Worm (Caenorhabditis elegans) whole organism, L2 larva: ENCODE measurements around the gene dmd-4.
A peak's percentile ranks its signal among the peaks of the same experiment; 100 is the strongest.

ENCODE experiments used
- C34F6.9 ChIP-seq: fragments of 150-350 bp; optimal IDR thresholded peaks from 2 replicates; lab custom pipeline; 2014; ENCODE audit warnings: missing biosample characterization, missing genetic modification characterization
- aly-2 ChIP-seq: fragments of 150-350 bp; optimal IDR thresholded peaks from 2 replicates; lab custom pipeline; 2014; ENCODE audit warnings: missing biosample characterization, missing genetic modification characterization
- blmp-1 ChIP-seq: sonication (generic microtip); optimal IDR thresholded peaks from 2 replicates; lab custom pipeline; 2017; ENCODE audit warnings: missing genetic modification characterization, mild to moderate bottlenecking, missing compliant biosample characterization, antibody characterized with exemption, moderate library complexity; ENCODE audit not compliant: insufficient read depth
- ceh-16 ChIP-seq: fragments of 150-350 bp; optimal IDR thresholded peaks from 2 replicates; lab custom pipeline; 2014; ENCODE audit warnings: missing biosample characterization, missing genetic modification characterization
- crh-2 ChIP-seq: sonication (generic microtip); optimal IDR thresholded peaks from 2 replicates; lab custom pipeline; 2017; ENCODE audit warnings: missing biosample characterization, missing genetic modification characterization
- dmd-4 ChIP-seq: sonication (generic microtip); optimal IDR thresholded peaks from 2 replicates; lab custom pipeline; 2017; ENCODE audit warnings: missing biosample characterization, missing genetic modification characterization
- elt-1 ChIP-seq: fragments of 150-350 bp; optimal IDR thresholded peaks from 2 replicates; lab custom pipeline; 2014; ENCODE audit warnings: missing biosample characterization, missing genetic modification characterization
- elt-3 ChIP-seq: sonication (generic microtip); optimal IDR thresholded peaks from 2 replicates; lab custom pipeline; 2017; ENCODE audit warnings: missing biosample characterization, missing genetic modification characterization
- fos-1 ChIP-seq: fragments of 150-350 bp; optimal IDR thresholded peaks from 2 replicates; lab custom pipeline; 2014; ENCODE audit warnings: missing biosample characterization, missing genetic modification characterization
- gmeb-1 ChIP-seq: fragments of 150-350 bp; optimal IDR thresholded peaks from 2 replicates; lab custom pipeline; 2014; ENCODE audit warnings: missing biosample characterization, missing genetic modification characterization
- lin-11 ChIP-seq: fragments of 150-350 bp; sonication (generic microtip); optimal IDR thresholded peaks from 2 replicates; lab custom pipeline; 2014; ENCODE audit warnings: missing biosample characterization, missing genetic modification characterization, inconsistent platforms, mixed read lengths
- lin-39 ChIP-seq: fragments of 150-350 bp; optimal IDR thresholded peaks from 2 replicates; lab custom pipeline; 2014; ENCODE audit warnings: missing biosample characterization, missing genetic modification reagents, missing genetic modification characterization
- lsy-2 ChIP-seq, 2 experiments: fragments of 150-350 bp in 1 of 2; sonication (generic microtip) in 1 of 2; optimal IDR thresholded peaks; 2 replicates each; lab custom pipeline; 2014 to 2017; ENCODE audit warnings: missing biosample characterization in 2 of 2, missing genetic modification characterization in 2 of 2
- mab-5 ChIP-seq: fragments of 150-350 bp; optimal IDR thresholded peaks from 2 replicates; lab custom pipeline; 2014; ENCODE audit warnings: missing biosample characterization, missing genetic modification characterization
- mbf-1 ChIP-seq: sonication (generic microtip); optimal IDR thresholded peaks from 2 replicates; lab custom pipeline; 2017; ENCODE audit warnings: missing biosample characterization, missing genetic modification characterization
- mdl-1 ChIP-seq, 2 experiments: fragments of 150-350 bp in 1 of 2; sonication (generic microtip) in 1 of 2; optimal IDR thresholded peaks; 2 replicates each; lab custom pipeline; 2017; ENCODE audit warnings: missing biosample characterization in 2 of 2, missing genetic modification characterization in 2 of 2
- nhr-10 ChIP-seq: sonication (generic microtip); optimal IDR thresholded peaks from 2 replicates; lab custom pipeline; 2017; ENCODE audit warnings: missing biosample characterization, missing genetic modification characterization
- nhr-11 ChIP-seq: fragments of 150-350 bp; optimal IDR thresholded peaks from 2 replicates; lab custom pipeline; 2014; ENCODE audit warnings: missing biosample characterization, missing genetic modification characterization
- nhr-12 ChIP-seq: fragments of 150-350 bp; optimal IDR thresholded peaks from 2 replicates; lab custom pipeline; 2014; ENCODE audit warnings: missing biosample characterization, missing genetic modification characterization
- nhr-129 ChIP-seq: fragments of 150-350 bp; optimal IDR thresholded peaks from 2 replicates; lab custom pipeline; 2014; ENCODE audit warnings: missing biosample characterization, missing genetic modification characterization
- nhr-21 ChIP-seq: fragments of 150-350 bp; optimal IDR thresholded peaks from 2 replicates; lab custom pipeline; 2014; ENCODE audit warnings: missing biosample characterization, missing genetic modification characterization
- nhr-23 ChIP-seq: fragments of 150-350 bp; optimal IDR thresholded peaks from 2 replicates; lab custom pipeline; 2014; ENCODE audit warnings: missing biosample characterization, missing genetic modification reagents, missing genetic modification characterization
- nhr-237 ChIP-seq: fragments of 150-350 bp; optimal IDR thresholded peaks from 2 replicates; lab custom pipeline; 2014; ENCODE audit warnings: missing biosample characterization, missing genetic modification characterization
- nhr-25 ChIP-seq: fragments of 150-350 bp; sonication (generic microtip); optimal IDR thresholded peaks from 3 replicates; lab custom pipeline; 2014; ENCODE audit warnings: missing biosample characterization, missing genetic modification characterization
- peb-1 ChIP-seq: fragments of 150-350 bp; optimal IDR thresholded peaks from 2 replicates; lab custom pipeline; 2014; ENCODE audit warnings: missing biosample characterization, missing genetic modification characterization
- sem-4 ChIP-seq: fragments of 150-350 bp; optimal IDR thresholded peaks from 2 replicates; lab custom pipeline; 2014; ENCODE audit warnings: missing biosample characterization, missing genetic modification reagents, missing genetic modification characterization
- skn-1 ChIP-seq: sonication (generic microtip); optimal IDR thresholded peaks from 2 replicates; lab custom pipeline; 2017; ENCODE audit warnings: missing biosample characterization, missing genetic modification characterization
- sma-3 ChIP-seq: sonication (generic microtip); optimal IDR thresholded peaks from 2 replicates; lab custom pipeline; 2016; ENCODE audit warnings: missing genetic modification reagents, missing genetic modification characterization, missing compliant biosample characterization
- sma-9 ChIP-seq, 2 experiments: fragments of 150-350 bp in 1 of 2; sonication (generic microtip) in 1 of 2; optimal IDR thresholded peaks; 2 replicates each; lab custom pipeline; 2014 to 2016; ENCODE audit warnings: missing genetic modification characterization in 2 of 2, mild to moderate bottlenecking in 1 of 2, missing biosample characterization in 1 of 2, missing compliant biosample characterization in 1 of 2, missing genetic modification reagents in 1 of 2, moderate library complexity in 1 of 2
- snpc-4 ChIP-seq: fragments of 150-350 bp; optimal IDR thresholded peaks from 2 replicates; lab custom pipeline; 2014; ENCODE audit warnings: missing biosample characterization, missing genetic modification characterization
- unc-55 ChIP-seq: fragments of 150-350 bp; sonication (generic microtip); optimal IDR thresholded peaks from 3 replicates; lab custom pipeline; 2014; ENCODE audit warnings: missing biosample characterization, missing genetic modification reagents, missing genetic modification characterization
- unc-62 ChIP-seq: fragments of 150-350 bp; optimal IDR thresholded peaks from 2 replicates; lab custom pipeline; 2014; ENCODE audit warnings: missing biosample characterization, missing genetic modification reagents, missing genetic modification characterization
- zag-1 ChIP-seq: fragments of 150-350 bp; optimal IDR thresholded peaks from 2 replicates; lab custom pipeline; 2014; ENCODE audit warnings: missing biosample characterization, missing genetic modification characterization
- ztf-4 ChIP-seq: fragments of 150-350 bp; optimal IDR thresholded peaks from 2 replicates; lab custom pipeline; 2014; ENCODE audit warnings: missing biosample characterization, missing genetic modification characterization

Gene dmd-4

ce11 chrX:14900487-14900886 is 38.8 kb upstream of the dmd-4 start:
- no peak for TF ChIP-seq dmd-4 (tag; lab: Kevin White, UChicago)
- TF ChIP-seq zag-1 (tag; lab: Kevin White, UChicago), result no peak
- TF ChIP-seq lin-11 (tag; lab: Kevin White, UChicago), result no peak
- no peak for TF ChIP-seq crh-2 (tag; lab: Kevin White, UChicago)
- no peak for TF ChIP-seq fos-1 (tag; lab: Kevin White, UChicago)
- no peak for TF ChIP-seq skn-1 (tag; lab: Kevin White, UChicago)
- TF ChIP-seq unc-62 (GFP tag; lab: Kevin White, UChicago), result no peak
- no peak for TF ChIP-seq nhr-237 (tag; lab: Kevin White, UChicago)
- TF ChIP-seq nhr-12 (tag; lab: Kevin White, UChicago), result no peak
- TF ChIP-seq unc-55 (GFP tag; lab: Kevin White, UChicago), result no peak
- no peak for TF ChIP-seq ztf-4 (tag; lab: Kevin White, UChicago)
- no peak for TF ChIP-seq blmp-1 (tag; lab: Kevin White, UChicago)
- TF ChIP-seq sma-3 (GFP tag; lab: Kevin White, UChicago), result no peak

ce11 chrX:14898205-14898604 is 36.6 kb upstream of the dmd-4 start, which contains the start of gene lips-8:
TSS of gene lips-8 (plus strand) at chrX:14898505.
- TF ChIP-seq aly-2 (no peak), C34F6.9 (tag; lab: Kevin White, UChicago) (no peak), nhr-23 (tag; lab: Kevin White, UChicago) (no peak), mab-5 (tag; lab: Kevin White, UChicago) (no peak), ztf-4 (tag; lab: Kevin White, UChicago) (no peak), nhr-12 (tag; lab: Kevin White, UChicago) (no peak), sma-9 (GFP tag; optimal IDR thresholded peaks at IDR 0.05; lab: Kevin White, UChicago) (no peak), sma-9 (tag; optimal IDR thresholded peaks at IDR 0.05; lab: Kevin White, UChicago) (no peak), ceh-16 (tag; lab: Kevin White, UChicago) (no peak), nhr-10 (no peak), mbf-1 (tag; lab: Kevin White, UChicago) (no peak)

- TF ChIP-seq nhr-25 (no peak), nhr-21 (tag; lab: Kevin White, UChicago) (no peak), lsy-2 (tag; optimal IDR thresholded peaks at IDR 0.05; lab: Kevin White, UChicago) (no peak), elt-1 (tag; lab: Kevin White, UChicago) (no peak), aly-2 (no peak), lin-39 (tag; lab: Kevin White, UChicago) (no peak), unc-62 (GFP tag; lab: Kevin White, UChicago) (no peak), nhr-129 (tag; lab: Kevin White, UChicago) (no peak)
Measured at ce11 chrX:14897192-14897591, 35.5 kb upstream of the dmd-4 start.

- TF ChIP-seq fos-1 (tag; lab: Kevin White, UChicago), result no peak
Measured at ce11 chrX:14894845-14895244, 33.2 kb upstream of the dmd-4 start, which contains the start of gene nac-1. TSS of gene nac-1 (plus strand) at chrX:14895145.

- TF ChIP-seq C34F6.9 (tag; lab: Kevin White, UChicago), result no peak
- no peak for TF ChIP-seq peb-1 (tag; lab: Kevin White, UChicago)
- TF ChIP-seq sma-9 (GFP tag; optimal IDR thresholded peaks at IDR 0.05; lab: Kevin White, UChicago), result peak; percentile 86
- TF ChIP-seq sma-9 (tag; optimal IDR thresholded peaks at IDR 0.05; lab: Kevin White, UChicago), result no peak
- no peak for TF ChIP-seq nhr-237 (tag; lab: Kevin White, UChicago)
- no peak for TF ChIP-seq mab-5 (tag; lab: Kevin White, UChicago)
- TF ChIP-seq sem-4 (tag; lab: Kevin White, UChicago), result no peak
- TF ChIP-seq blmp-1 (tag; lab: Kevin White, UChicago), result peak; percentile 76
- TF ChIP-seq gmeb-1, result peak; percentile 8
- TF ChIP-seq snpc-4 (tag; lab: Kevin White, UChicago), result no peak
- TF ChIP-seq nhr-25, result peak; percentile 67
- no peak for TF ChIP-seq nhr-11 (tag; lab: Kevin White, UChicago)
- TF ChIP-seq nhr-129 (tag; lab: Kevin White, UChicago), result no peak
- TF ChIP-seq nhr-21 (tag; lab: Kevin White, UChicago), result peak; percentile 61
- no peak for TF ChIP-seq ztf-4 (tag; lab: Kevin White, UChicago)
- peak in 1 of 2 experiments; percentile 26 for TF ChIP-seq mdl-1 (tag; optimal IDR thresholded peaks at IDR 0.05; lab: Kevin White, UChicago)
- TF ChIP-seq sma-3 (GFP tag; lab: Kevin White, UChicago), result peak; percentile 71
- TF ChIP-seq crh-2 (tag; lab: Kevin White, UChicago), result peak; percentile 39
- no peak for TF ChIP-seq skn-1 (tag; lab: Kevin White, UChicago)
- no peak for TF ChIP-seq elt-3 (tag; lab: Kevin White, UChicago)
- no peak for TF ChIP-seq lin-39 (tag; lab: Kevin White, UChicago)
- TF ChIP-seq dmd-4 (tag; lab: Kevin White, UChicago), result no peak
Measured at ce11 chrX:14894380-14894779, 32.7 kb upstream of the dmd-4 start.
